Fruit fly (Drosophila melanogaster): Measurements from ENCODE around the gene CG15167.

CG15167 gene

DNA sequence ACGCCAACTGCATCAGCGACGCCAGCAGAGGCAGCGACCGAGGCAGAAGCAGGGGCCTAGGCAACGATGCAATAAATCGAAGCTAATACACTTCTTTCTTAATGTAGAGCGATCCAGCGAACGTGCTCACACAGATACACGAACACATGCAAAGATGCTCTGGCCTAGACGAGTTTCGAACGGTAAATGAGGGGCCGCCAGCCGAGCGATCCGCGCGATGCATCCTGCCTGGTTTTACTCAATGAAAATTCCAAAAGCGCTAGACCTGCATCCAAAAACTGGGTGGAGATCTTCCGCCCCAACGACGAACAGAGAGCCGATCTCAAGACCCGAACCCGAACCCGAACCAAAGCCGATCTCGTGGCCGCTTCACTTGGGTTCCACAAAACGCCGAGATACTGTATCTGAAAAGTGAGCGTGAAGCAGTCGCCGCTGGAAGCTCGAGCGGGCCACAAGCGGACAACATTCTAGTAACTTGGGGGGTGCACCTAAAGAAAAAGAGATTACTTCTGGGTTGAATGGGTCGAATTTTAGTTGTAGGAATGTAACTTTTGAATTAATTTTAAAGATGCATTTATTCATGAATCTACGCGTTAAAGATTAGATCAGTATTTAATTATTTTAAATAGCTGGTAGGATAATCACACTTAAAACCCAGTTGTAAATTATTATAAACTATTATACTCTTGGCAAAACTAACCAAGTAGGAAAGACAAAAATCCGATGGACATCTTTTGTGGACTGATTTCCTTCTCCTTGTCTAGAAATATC, 7.2 kb upstream of the CG15167 start (continued):
- TF ChIP-seq OdsH (GFP tag; optimal IDR thresholded peaks at IDR 0.05) = peak; percentile 27
- no peak for TF ChIP-seq pdm3 (GFP tag; optimal IDR thresholded peaks at IDR 0.05)
- no peak for TF ChIP-seq acj6 (GFP tag; optimal IDR thresholded peaks at IDR 0.05)
- TF ChIP-seq achi (GFP tag; optimal IDR thresholded peaks at IDR 0.05) = no peak

DNA sequence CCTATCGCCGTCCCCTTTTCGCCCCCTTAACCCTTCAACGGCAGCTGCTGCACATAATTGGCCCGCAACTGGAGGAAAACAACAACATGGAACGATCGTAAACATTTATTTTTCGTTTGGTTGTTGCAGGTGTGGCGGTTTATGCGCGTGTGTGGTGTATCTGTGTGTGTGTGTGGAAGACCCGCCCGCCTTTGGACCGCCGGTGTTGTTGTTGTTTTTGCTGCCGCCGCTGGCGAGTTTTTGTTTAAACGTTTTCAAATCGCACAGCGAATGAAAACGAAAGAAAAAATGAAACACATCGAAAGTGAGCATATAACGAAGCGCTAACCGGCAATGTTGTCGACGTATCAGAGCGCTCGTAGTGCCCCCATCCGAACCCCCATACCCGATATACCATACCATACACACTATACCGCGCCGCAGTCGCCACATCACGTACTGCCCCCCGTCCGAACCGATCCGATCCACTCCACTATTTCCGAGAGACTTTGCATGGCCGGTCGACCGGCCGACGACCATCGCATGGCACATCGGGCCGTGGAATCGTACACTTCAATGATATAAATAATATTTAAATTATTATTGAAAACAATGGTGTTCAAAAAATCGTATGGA, 4.5 kb upstream of the CG15167 start:
- TF ChIP-seq Gug (GFP tag; IDR thresholded peaks at IDR 0.05) (no peak), Blimp-1 (GFP tag; optimal IDR thresholded peaks at IDR 0.05) (no peak), fkh (GFP tag; optimal IDR thresholded peaks at IDR 0.05) (peak; percentile 52), Lpt (GFP tag; optimal IDR thresholded peaks at IDR 0.05) (no peak), CG3032 (tag; optimal IDR thresholded peaks at IDR 0.05) (no peak), svp (GFP tag) (peak; percentile 11), eg (GFP tag; IDR thresholded peaks at IDR 0.05) (peak; percentile 48; the same call in 1 of the 3 replicates), net (GFP tag; optimal IDR thresholded peaks at IDR 0.05) (no peak), CG8119 (GFP tag; IDR thresholded peaks at IDR 0.05) (no peak), CG9139 (GFP tag; optimal IDR thresholded peaks at IDR 0.05) (no peak), CG6808 (GFP tag; optimal IDR thresholded peaks at IDR 0.05) (no peak), CG8632 (GFP tag; optimal IDR thresholded peaks at IDR 0.05) (no peak), fd85E (GFP tag; optimal IDR thresholded peaks at IDR 0.05) (no peak), CG32006 (GFP tag; optimal IDR thresholded peaks at IDR 0.05) (no peak), pdm3 (GFP tag; optimal IDR thresholded peaks at IDR 0.05) (no peak), Sox14 (GFP tag; optimal IDR thresholded peaks at IDR 0.05) (no peak), CG8319 (GFP tag; optimal IDR thresholded peaks at IDR 0.05) (no peak), dac (GFP tag; optimal IDR thresholded peaks at IDR 0.05) (no peak), topi (GFP tag; optimal IDR thresholded peaks at IDR 0.05) (no peak), CG3919 (GFP tag; optimal IDR thresholded peaks at IDR 0.05) (no peak), Eip75B (GFP tag; optimal IDR thresholded peaks at IDR 0.05) (no peak)

DNA sequence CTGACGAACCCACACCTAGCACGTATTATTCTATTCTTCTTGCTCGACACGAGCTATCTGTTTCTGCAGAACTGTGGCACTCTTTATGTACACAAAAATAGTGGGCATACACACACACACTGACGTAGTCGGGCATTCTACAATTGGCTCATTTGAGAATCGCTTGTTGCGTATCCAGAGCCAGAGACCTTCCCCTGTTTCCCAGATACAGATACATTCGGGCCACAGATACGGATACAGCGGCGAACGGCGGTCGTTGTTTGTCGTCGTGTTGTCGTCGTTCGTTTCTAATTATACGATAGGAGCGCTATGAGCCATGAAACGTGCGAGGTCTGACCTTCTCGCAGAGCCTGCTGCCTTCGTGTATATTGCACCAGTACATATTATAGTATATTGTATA, 2.9 kb upstream of the CG15167 start:
- no peak for TF ChIP-seq CG6854 (GFP tag; optimal IDR thresholded peaks at IDR 0.05)
- no peak for TF ChIP-seq pdm3 (GFP tag; optimal IDR thresholded peaks at IDR 0.05)
- TF ChIP-seq CG6792 (GFP tag; optimal IDR thresholded peaks at IDR 0.05) = no peak
- no peak for TF ChIP-seq Lpt (GFP tag; optimal IDR thresholded peaks at IDR 0.05)
- no peak for TF ChIP-seq CG8119 (GFP tag; IDR thresholded peaks at IDR 0.05)
- TF ChIP-seq Eip93F (GFP tag; optimal IDR thresholded peaks at IDR 0.05) = no peak
- no peak for TF ChIP-seq ss (GFP tag; optimal IDR thresholded peaks at IDR 0.05)
- TF ChIP-seq Eip78C (GFP tag) = peak; percentile 27
- no peak for TF ChIP-seq CG11762 (GFP tag; optimal IDR thresholded peaks at IDR 0.05; ENCODE audit: insufficient read depth)
- TF ChIP-seq vri (GFP tag; optimal IDR thresholded peaks at IDR 0.05) = no peak
- TF ChIP-seq fkh (GFP tag; optimal IDR thresholded peaks at IDR 0.05) = peak; percentile 19
- TF ChIP-seq dsx (GFP tag; optimal IDR thresholded peaks at IDR 0.05; ENCODE audit: poor library complexity, severe bottlenecking) = no peak
- TF ChIP-seq CG8319 (GFP tag; optimal IDR thresholded peaks at IDR 0.05) = no peak
- TF ChIP-seq acj6 (GFP tag; optimal IDR thresholded peaks at IDR 0.05) = no peak

DNA sequence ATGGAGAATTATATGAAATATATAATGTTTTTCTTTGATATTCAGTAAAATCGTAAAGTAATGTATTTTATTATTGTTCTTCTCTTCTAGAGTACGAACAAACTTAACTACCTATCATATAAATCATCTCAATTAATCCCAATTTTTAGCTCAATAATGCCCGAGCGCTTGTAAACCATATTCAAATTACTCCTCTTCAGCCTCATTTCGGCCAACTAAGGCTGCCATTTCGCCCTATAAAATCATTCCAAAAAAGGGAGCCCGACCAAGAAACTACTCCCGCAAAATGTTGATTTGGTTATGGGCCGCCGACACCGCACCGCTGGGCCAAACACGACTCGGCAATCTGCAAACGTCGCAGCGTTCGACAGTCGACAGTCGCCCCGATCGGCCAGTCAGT, 2.6 kb downstream of the CG15167 start:
- TF ChIP-seq CG32006 (GFP tag; optimal IDR thresholded peaks at IDR 0.05) (peak; percentile 45), CG8119 (GFP tag; IDR thresholded peaks at IDR 0.05) (0 out of 3 replicates have a peak, but pooled peaks have one; percentile 22), CG31627 (GFP tag; optimal IDR thresholded peaks at IDR 0.05) (no peak), CG6808 (GFP tag; optimal IDR thresholded peaks at IDR 0.05) (no peak), CG10631 (GFP tag; optimal IDR thresholded peaks at IDR 0.05) (no peak), svp (GFP tag) (peak; percentile 4), pdm3 (GFP tag; optimal IDR thresholded peaks at IDR 0.05) (no peak), OdsH (GFP tag; optimal IDR thresholded peaks at IDR 0.05) (no peak), CG11294 (GFP tag; IDR thresholded peaks at IDR 0.05) (no peak), CG6792 (GFP tag; optimal IDR thresholded peaks at IDR 0.05) (no peak), CG16779 (tag; optimal IDR thresholded peaks at IDR 0.05) (no peak), vri (GFP tag; optimal IDR thresholded peaks at IDR 0.05) (no peak), CG15336 (GFP tag; IDR thresholded peaks at IDR 0.05) (peak; percentile 20; the same call in 1 of the 2 replicates), CG7368 (GFP tag; optimal IDR thresholded peaks at IDR 0.05) (no peak), fkh (GFP tag; optimal IDR thresholded peaks at IDR 0.05) (no peak), Gug (GFP tag; IDR thresholded peaks at IDR 0.05) (no peak), eg (GFP tag; IDR thresholded peaks at IDR 0.05) (no peak), Hr38 (GFP tag; optimal IDR thresholded peaks at IDR 0.05) (no peak), salr (GFP tag; optimal IDR thresholded peaks at IDR 0.05) (peak in 1 of 2 experiments; percentile 6), CG6276 (GFP tag; optimal IDR thresholded peaks at IDR 0.05) (peak; percentile 26), CG8319 (GFP tag; optimal IDR thresholded peaks at IDR 0.05) (no peak), CG6854 (GFP tag; optimal IDR thresholded peaks at IDR 0.05) (no peak), CG4318 (GFP tag; optimal IDR thresholded peaks at IDR 0.05) (peak; percentile 35), CG6163 (GFP tag; IDR thresholded peaks at IDR 0.05) (no peak)
